Fruit fly (Drosophila melanogaster): Measurements from ENCODE around the gene Prat.

The Prat gene

DNA sequence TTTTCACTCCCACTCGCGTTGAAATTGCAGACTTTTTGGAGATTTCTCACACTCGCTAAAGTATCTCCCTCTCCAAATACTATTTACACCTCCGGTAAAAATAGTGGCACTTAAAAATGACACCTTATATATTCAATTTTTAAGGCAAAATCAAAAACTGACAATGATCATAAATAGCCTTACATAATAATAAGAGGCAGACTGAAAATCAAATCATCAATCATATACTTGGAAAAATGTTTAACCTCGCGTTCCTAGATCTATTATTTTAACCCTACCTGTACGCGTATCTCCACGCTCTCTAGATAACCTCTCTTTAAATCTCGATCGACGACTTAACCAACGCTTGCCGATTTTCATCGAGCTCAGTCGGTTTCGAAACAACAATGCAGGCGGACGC, 16.1 kb downstream of the Prat start:
- TF ChIP-seq Eip78C (GFP tag): peak; percentile 98
- peak; percentile 82 for TF ChIP-seq CG10631 (GFP tag; optimal IDR thresholded peaks at IDR 0.05)
- TF ChIP-seq CG8119 (GFP tag; IDR thresholded peaks at IDR 0.05): peak; percentile 96
- peak; percentile 89 for TF ChIP-seq Gug (GFP tag; IDR thresholded peaks at IDR 0.05)
- no peak for TF ChIP-seq Ets21C (GFP tag; optimal IDR thresholded peaks at IDR 0.05)
- TF ChIP-seq spab (GFP tag; optimal IDR thresholded peaks at IDR 0.05): peak; percentile 83
- TF ChIP-seq Sox102F (GFP tag; optimal IDR thresholded peaks at IDR 0.05): no peak
- TF ChIP-seq eg (GFP tag; IDR thresholded peaks at IDR 0.05): peak; percentile 97
- no peak for TF ChIP-seq Blimp-1 (GFP tag; optimal IDR thresholded peaks at IDR 0.05)
- no peak for TF ChIP-seq Hr38 (GFP tag; optimal IDR thresholded peaks at IDR 0.05)
- no peak for TF ChIP-seq CG6276 (GFP tag; optimal IDR thresholded peaks at IDR 0.05)
- peak; percentile 36 for TF ChIP-seq esn (GFP tag; optimal IDR thresholded peaks at IDR 0.05)
- no peak for TF ChIP-seq Smox (GFP tag; optimal IDR thresholded peaks at IDR 0.05)
- peak; percentile 93 for TF ChIP-seq Hr4 (GFP tag; optimal IDR thresholded peaks at IDR 0.05)
- TF ChIP-seq CG8632 (GFP tag; optimal IDR thresholded peaks at IDR 0.05): peak; percentile 83
- TF ChIP-seq fd85E (GFP tag; optimal IDR thresholded peaks at IDR 0.05): peak; percentile 64
- TF ChIP-seq cyc (GFP tag; optimal IDR thresholded peaks at IDR 0.05): peak; percentile 55
- peak; percentile 75 for TF ChIP-seq acj6 (GFP tag; optimal IDR thresholded peaks at IDR 0.05)
- TF ChIP-seq salr (GFP tag; optimal IDR thresholded peaks at IDR 0.05): no peak
- TF ChIP-seq dsx (GFP tag; optimal IDR thresholded peaks at IDR 0.05; ENCODE audit: poor library complexity, severe bottlenecking): peak; percentile 96
- peak; percentile 98 for TF ChIP-seq CG15336 (GFP tag; IDR thresholded peaks at IDR 0.05)
- TF ChIP-seq CG7368 (GFP tag; optimal IDR thresholded peaks at IDR 0.05): peak; percentile 88
- peak; percentile 91 for TF ChIP-seq Ets96B (tag; optimal IDR thresholded peaks at IDR 0.05)
- TF ChIP-seq CG6854 (GFP tag; optimal IDR thresholded peaks at IDR 0.05): peak; percentile 36
- TF ChIP-seq net (GFP tag; optimal IDR thresholded peaks at IDR 0.05): peak; percentile 86
- TF ChIP-seq CG34406 (GFP tag; optimal IDR thresholded peaks at IDR 0.05): peak; percentile 82
- TF ChIP-seq CG6792 (GFP tag; optimal IDR thresholded peaks at IDR 0.05): no peak
- TF ChIP-seq dac (GFP tag; optimal IDR thresholded peaks at IDR 0.05): peak; percentile 84
- no peak for TF ChIP-seq CG3919 (GFP tag; optimal IDR thresholded peaks at IDR 0.05)
- no peak for TF ChIP-seq ss (GFP tag; optimal IDR thresholded peaks at IDR 0.05)
- peak; percentile 88 for TF ChIP-seq CG11762 (GFP tag; optimal IDR thresholded peaks at IDR 0.05; ENCODE audit: insufficient read depth)
- peak; percentile 94 for TF ChIP-seq Lpt (GFP tag; optimal IDR thresholded peaks at IDR 0.05)
- TF ChIP-seq Hr39 (GFP tag; optimal IDR thresholded peaks at IDR 0.05): no peak
- peak; percentile 78 for TF ChIP-seq fd59A (GFP tag; optimal IDR thresholded peaks at IDR 0.05)
- no peak for TF ChIP-seq Eip93F (GFP tag; optimal IDR thresholded peaks at IDR 0.05)
- TF ChIP-seq pdm3 (GFP tag; optimal IDR thresholded peaks at IDR 0.05): peak; percentile 86
- peak; percentile 55 for TF ChIP-seq Sox15 (GFP tag; optimal IDR thresholded peaks at IDR 0.05)
- no peak for TF ChIP-seq CG4318 (GFP tag; optimal IDR thresholded peaks at IDR 0.05)
- TF ChIP-seq CG6163 (GFP tag; IDR thresholded peaks at IDR 0.05): peak; percentile 95
- peak; percentile 87 for TF ChIP-seq CG3032 (tag; optimal IDR thresholded peaks at IDR 0.05)
- peak; percentile 62 for TF ChIP-seq lz (GFP tag; optimal IDR thresholded peaks at IDR 0.05)
- TF ChIP-seq CG6808 (GFP tag; optimal IDR thresholded peaks at IDR 0.05): no peak
- peak; percentile 85 for TF ChIP-seq achi (GFP tag; optimal IDR thresholded peaks at IDR 0.05)
- no peak for TF ChIP-seq Met (GFP tag; optimal IDR thresholded peaks at IDR 0.05)
- no peak for TF ChIP-seq CG9139 (GFP tag; optimal IDR thresholded peaks at IDR 0.05)
- TF ChIP-seq CG8319 (GFP tag; optimal IDR thresholded peaks at IDR 0.05): peak; percentile 85
- TF ChIP-seq CG31627 (GFP tag; optimal IDR thresholded peaks at IDR 0.05): no peak
- TF ChIP-seq topi (GFP tag; optimal IDR thresholded peaks at IDR 0.05): peak; percentile 49
- no peak for TF ChIP-seq Sox14 (GFP tag; optimal IDR thresholded peaks at IDR 0.05)
- no peak for TF ChIP-seq svp (GFP tag)
- peak; percentile 69 for TF ChIP-seq CG11902 (GFP tag; optimal IDR thresholded peaks at IDR 0.05)
- TF ChIP-seq CG10669 (GFP tag; optimal IDR thresholded peaks at IDR 0.05): peak; percentile 89
- peak; percentile 81 for TF ChIP-seq CG11294 (GFP tag; IDR thresholded peaks at IDR 0.05)
